Worm (Caenorhabditis elegans): ENCODE measurements around the gene C05C12.6.

DNA sequence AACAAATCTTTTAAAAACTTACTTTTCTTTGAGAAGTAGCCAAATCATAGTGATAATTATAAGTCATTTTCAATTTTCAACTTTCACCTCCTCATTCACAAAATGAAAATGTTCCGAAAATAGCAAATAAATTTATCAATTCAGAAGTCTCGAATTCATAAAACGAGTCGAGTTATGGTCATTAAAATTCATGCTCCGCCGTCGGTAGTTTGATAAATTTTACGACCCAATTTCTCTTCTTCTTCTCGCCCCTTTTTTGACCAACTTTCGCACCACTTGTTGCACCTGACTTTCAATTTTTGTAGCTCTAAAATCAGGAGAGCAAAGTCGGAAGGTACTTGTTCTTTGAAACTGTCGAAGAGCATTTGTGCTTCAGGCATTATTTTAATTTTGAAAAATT, 11.2 kb downstream of the C05C12.6 start, which contains the start of gene best-7:
- TF ChIP-seq snpc-3.4 (tag; optimal IDR thresholded peaks at IDR 0.05) (no peak), chd-7 (tag; optimal IDR thresholded peaks at IDR 0.05) (no peak), sptf-2 (GFP tag; optimal IDR thresholded peaks at IDR 0.05) (no peak), mel-28 (tag; optimal IDR thresholded peaks at IDR 0.05; ENCODE audit: borderline replicate concordance) (no peak), mes-4 (tag; optimal IDR thresholded peaks at IDR 0.05) (no peak), K12H6.12 (tag; optimal IDR thresholded peaks at IDR 0.05) (no peak), pha-4 (tag; optimal IDR thresholded peaks at IDR 0.05) (no peak)
